Worm (Caenorhabditis elegans) whole organism, late embryonic: ENCODE measurements around the gene fbxa-138.

Experiments used
- ama-1 ChIP-seq: fragments of 150-350 bp; optimal IDR thresholded peaks from 2 replicates; lab custom pipeline; 2014
- ceh-34 ChIP-seq: sonication (generic microtip); optimal IDR thresholded peaks from 2 replicates; lab custom pipeline; 2016; ENCODE audit warnings: mild to moderate bottlenecking, missing genetic modification characterization, missing compliant biosample characterization
- ceh-45 ChIP-seq: fragments of 200-800 bp; sonication (Bioruptor generic); IDR thresholded peaks from 2 replicates; pipeline ENCODE4 v1.3.6; 2022; ENCODE audit warnings: missing genetic modification reagents, missing genetic modification characterization, missing compliant biosample characterization
- elt-2 ChIP-seq: sonication (generic microtip); optimal IDR thresholded peaks from 2 replicates; lab custom pipeline; 2016; ENCODE audit warnings: missing genetic modification reagents, missing genetic modification characterization, missing compliant biosample characterization
- elt-4 ChIP-seq: sonication (generic microtip); optimal IDR thresholded peaks from 2 replicates; lab custom pipeline; 2016; ENCODE audit warnings: missing genetic modification characterization, missing compliant biosample characterization
- ets-4 ChIP-seq: sonication (generic microtip); optimal IDR thresholded peaks from 2 replicates; lab custom pipeline; 2016; ENCODE audit warnings: missing genetic modification characterization, missing compliant biosample characterization
- npax-4 ChIP-seq: sonication (generic microtip); optimal IDR thresholded peaks from 2 replicates; lab custom pipeline; 2016; ENCODE audit warnings: missing genetic modification characterization, missing compliant biosample characterization
- pha-4 ChIP-seq: fragments of 150-350 bp; optimal IDR thresholded peaks from 2 replicates; lab custom pipeline; 2018; ENCODE audit warnings: missing biosample characterization, missing genetic modification reagents, missing genetic modification characterization
- sox-4 ChIP-seq: sonication (generic microtip); optimal IDR thresholded peaks from 2 replicates; lab custom pipeline; 2017; ENCODE audit warnings: mild to moderate bottlenecking, missing genetic modification characterization, inconsistent platforms, missing compliant biosample characterization

DNA sequence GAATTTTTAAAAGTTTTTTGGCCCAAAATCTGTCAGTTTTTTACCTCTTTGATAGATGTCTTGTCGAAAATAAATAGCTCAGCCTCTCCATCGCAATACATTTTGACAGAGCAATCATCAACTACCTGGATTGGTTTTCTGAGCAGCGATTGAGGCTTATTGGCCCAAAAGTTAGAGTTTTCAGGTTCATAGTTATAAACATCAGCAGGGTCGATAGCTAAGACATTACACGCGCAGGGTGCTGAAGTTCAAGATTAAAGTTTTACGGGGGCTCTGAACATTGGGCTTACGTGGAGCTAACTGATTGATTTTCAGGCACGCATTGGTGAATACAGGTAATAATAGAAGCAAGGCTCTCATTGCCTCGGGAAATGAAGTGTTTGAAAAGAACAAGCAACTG lies 24.4 kb downstream of the fbxa-138 start, which contains the start of gene Y82E9BR.9:
- TF ChIP-seq ceh-45 (GFP tag; lab: Robert Waterston, UW) (no peak), ceh-34 (tag; lab: Kevin White, UChicago) (no peak), elt-2 (no peak), sox-4 (no peak), pha-4 (tag; lab: Kevin White, UChicago) (no peak), ama-1 (no peak), elt-4 (no peak), ets-4 (tag; lab: Kevin White, UChicago) (no peak), npax-4 (tag; lab: Kevin White, UChicago) (no peak)
